Worm (Caenorhabditis elegans): ENCODE data around the gene abcx-1.

The abcx-1 gene

ce11 chrII:6535957-6536424 is 4.0 kb downstream of the abcx-1 start, which contains the start of gene utp-20:
utp-20 (plus strand) TSS chrII:6536374.
- TF ChIP-seq W03F9.2 (tag; optimal IDR thresholded peaks at IDR 0.05): peak; percentile 62
- TF ChIP-seq dao-5 (tag; optimal IDR thresholded peaks at IDR 0.05): no peak

- TF ChIP-seq W03F9.2 (tag; optimal IDR thresholded peaks at IDR 0.05): no peak
- TF ChIP-seq dao-5 (tag; optimal IDR thresholded peaks at IDR 0.05): no peak
- TF ChIP-seq him-1 (tag; optimal IDR thresholded peaks at IDR 0.05): no peak
Observed at ce11 chrII:6544842-6545410, 13.0 kb downstream of the abcx-1 start, which contains the start of gene lron-15. lron-15 (minus strand) TSS chrII:6544892.

- TF ChIP-seq W03F9.2 (tag; optimal IDR thresholded peaks at IDR 0.05) (no peak), him-1 (tag; optimal IDR thresholded peaks at IDR 0.05) (no peak), dao-5 (tag; optimal IDR thresholded peaks at IDR 0.05) (no peak)
Observed at ce11 chrII:6554677-6555076, 22.7 kb downstream of the abcx-1 start, which contains the start of gene wrn-1. wrn-1 (plus strand) TSS chrII:6554977.

ce11 chrII:6558887-6559286 is 26.9 kb downstream of the abcx-1 start:
- TF ChIP-seq W03F9.2 (tag; optimal IDR thresholded peaks at IDR 0.05) (no peak), him-1 (tag; optimal IDR thresholded peaks at IDR 0.05) (no peak), dao-5 (tag; optimal IDR thresholded peaks at IDR 0.05) (no peak)

ce11 chrII:6560291-6560690 is 28.3 kb downstream of the abcx-1 start:
- TF ChIP-seq him-1 (tag; optimal IDR thresholded peaks at IDR 0.05) (no peak), W03F9.2 (tag; optimal IDR thresholded peaks at IDR 0.05) (no peak), dao-5 (tag; optimal IDR thresholded peaks at IDR 0.05) (no peak)

ce11 chrII:6561300-6561699 is 29.3 kb downstream of the abcx-1 start, which contains the start of gene F18C5.10:
F18C5.10 (minus strand) TSS chrII:6561444.
- TF ChIP-seq him-1 (tag; optimal IDR thresholded peaks at IDR 0.05) (no peak), dao-5 (tag; optimal IDR thresholded peaks at IDR 0.05) (no peak), W03F9.2 (tag; optimal IDR thresholded peaks at IDR 0.05) (no peak)

ce11 chrII:6562203-6562867 is 30.4 kb downstream of the abcx-1 start:
- TF ChIP-seq W03F9.2 (tag; optimal IDR thresholded peaks at IDR 0.05): no peak
- no peak for TF ChIP-seq dao-5 (tag; optimal IDR thresholded peaks at IDR 0.05)
- no peak for TF ChIP-seq him-1 (tag; optimal IDR thresholded peaks at IDR 0.05)

- TF ChIP-seq him-1 (tag; optimal IDR thresholded peaks at IDR 0.05) (no peak), dao-5 (tag; optimal IDR thresholded peaks at IDR 0.05) (no peak), W03F9.2 (tag; optimal IDR thresholded peaks at IDR 0.05) (no peak)
Observed at ce11 chrII:6563238-6563637, 31.3 kb downstream of the abcx-1 start.

- no peak for TF ChIP-seq W03F9.2 (tag; optimal IDR thresholded peaks at IDR 0.05)
- no peak for TF ChIP-seq dao-5 (tag; optimal IDR thresholded peaks at IDR 0.05)
- TF ChIP-seq him-1 (tag; optimal IDR thresholded peaks at IDR 0.05): no peak
Observed at ce11 chrII:6565077-6565476, 33.1 kb downstream of the abcx-1 start, which contains the start of gene mpz-3. mpz-3 (minus strand) TSS chrII:6565396.

ce11 chrII:6566628-6567180 is 34.7 kb downstream of the abcx-1 start, which contains the start of the genes F18C5.5 and F18C5.9:
F18C5.5 (minus strand) TSS chrII:6566728.
F18C5.9 (plus strand) TSS chrII:6567130.
- TF ChIP-seq him-1 (tag; optimal IDR thresholded peaks at IDR 0.05) (no peak), dao-5 (tag; optimal IDR thresholded peaks at IDR 0.05) (no peak), W03F9.2 (tag; optimal IDR thresholded peaks at IDR 0.05) (no peak)

- TF ChIP-seq dao-5 (tag; optimal IDR thresholded peaks at IDR 0.05): no peak
- TF ChIP-seq W03F9.2 (tag; optimal IDR thresholded peaks at IDR 0.05): no peak
- no peak for TF ChIP-seq him-1 (tag; optimal IDR thresholded peaks at IDR 0.05)
Observed at ce11 chrII:6568707-6569106, 36.7 kb downstream of the abcx-1 start, which contains the start of gene sra-27. sra-27 (plus strand) TSS chrII:6569007.

- TF ChIP-seq him-1 (tag; optimal IDR thresholded peaks at IDR 0.05): no peak
- TF ChIP-seq dao-5 (tag; optimal IDR thresholded peaks at IDR 0.05): no peak
Observed at ce11 chrII:6573677-6574076, 41.7 kb downstream of the abcx-1 start, which contains the start of gene sra-28. sra-28 (minus strand) TSS chrII:6573777.

- no peak for TF ChIP-seq dao-5 (tag; optimal IDR thresholded peaks at IDR 0.05)
- TF ChIP-seq him-1 (tag; optimal IDR thresholded peaks at IDR 0.05): no peak
- TF ChIP-seq W03F9.2 (tag; optimal IDR thresholded peaks at IDR 0.05): no peak
Observed at ce11 chrII:6575647-6576046, 43.7 kb downstream of the abcx-1 start, which contains the start of gene sra-29. sra-29 (minus strand) TSS chrII:6575747.

- no peak for TF ChIP-seq dao-5 (tag; optimal IDR thresholded peaks at IDR 0.05)
- no peak for TF ChIP-seq W03F9.2 (tag; optimal IDR thresholded peaks at IDR 0.05)
- no peak for TF ChIP-seq him-1 (tag; optimal IDR thresholded peaks at IDR 0.05)
Observed at ce11 chrII:6578378-6578777, 46.4 kb downstream of the abcx-1 start, which contains the start of gene sra-31. sra-31 (minus strand) TSS chrII:6578478.

Measured in whole organism, L4/young adult.